Fruit fly (Drosophila melanogaster): Measurements from ENCODE around the gene CG11380.

CG11380 gene

dm6 chrX:1236475-1236874 is 45.4 kb downstream of the CG11380 start, which contains the start of gene CG3638 (continued):
- TF ChIP-seq CG8281 (tag; optimal IDR thresholded peaks at IDR 0.05) (no peak), Pdp1 (GFP tag; optimal IDR thresholded peaks at IDR 0.05) (peak in 1 of 2 experiments; percentile 31)

- no peak for TF ChIP-seq Neu2 (GFP tag; optimal IDR thresholded peaks at IDR 0.05; ENCODE audit: borderline replicate concordance)
- no peak for TF ChIP-seq Dek (tag; optimal IDR thresholded peaks at IDR 0.05)
- TF ChIP-seq onecut (GFP tag; IDR thresholded peaks at IDR 0.05): no peak
- peak; percentile 20 for TF ChIP-seq CG2712 (tag; optimal IDR thresholded peaks at IDR 0.05)
- no peak for TF ChIP-seq CG32772 (GFP tag; IDR thresholded peaks at IDR 0.05)
- TF ChIP-seq Six4 (GFP tag; optimal IDR thresholded peaks at IDR 0.05): no peak
- no peak for TF ChIP-seq CG5180 (GFP tag; optimal IDR thresholded peaks at IDR 0.05)
- TF ChIP-seq CG13287 (GFP tag; IDR thresholded peaks at IDR 0.05; ENCODE audit: partially characterized antibody): peak; percentile 90
- no peak for TF ChIP-seq Antp (GFP tag; optimal IDR thresholded peaks at IDR 0.05)
- no peak for TF ChIP-seq nau (GFP tag; optimal IDR thresholded peaks at IDR 0.05)
- peak; percentile 81; the same call in 2 of the 3 replicates for TF ChIP-seq CG11560 (tag; IDR thresholded peaks at IDR 0.05)
- TF ChIP-seq CG9215 (GFP tag; IDR thresholded peaks at IDR 0.05): no peak
- peak; percentile 51 for TF ChIP-seq Max (GFP tag; optimal IDR thresholded peaks at IDR 0.05)
- no peak for TF ChIP-seq CG9437 (GFP tag; optimal IDR thresholded peaks at IDR 0.05)
- no peak for TF ChIP-seq vvl (GFP tag; IDR thresholded peaks at IDR 0.05)
- no peak for TF ChIP-seq CG9609 (GFP tag; optimal IDR thresholded peaks at IDR 0.05)
- TF ChIP-seq CG4360 (GFP tag; IDR thresholded peaks at IDR 0.05): no peak
- TF ChIP-seq slp2 (GFP tag; optimal IDR thresholded peaks at IDR 0.05): no peak
- no peak for TF ChIP-seq Asciz (GFP tag; optimal IDR thresholded peaks at IDR 0.05)
- TF ChIP-seq CG13424 (tag; optimal IDR thresholded peaks at IDR 0.05): peak; percentile 3
- peak; percentile 85 for TF ChIP-seq sna (GFP tag; IDR thresholded peaks at IDR 0.05; ENCODE audit: partially characterized antibody)
- peak; percentile 22 for TF ChIP-seq CG30403 (GFP tag; optimal IDR thresholded peaks at IDR 0.05)
- no peak for TF ChIP-seq CG6654 (GFP tag; optimal IDR thresholded peaks at IDR 0.05)
- TF ChIP-seq Xrp1 (GFP tag; IDR thresholded peaks at IDR 0.05): no peak
- TF ChIP-seq HLHmδ (GFP tag; optimal IDR thresholded peaks at IDR 0.05): no peak
- no peak for TF ChIP-seq CG31224 (GFP tag; IDR thresholded peaks at IDR 0.05)
- TF ChIP-seq CG10147 (GFP tag; optimal IDR thresholded peaks at IDR 0.05): peak; percentile 13
- peak; percentile 95 for TF ChIP-seq BEAF-32 (GFP tag; optimal IDR thresholded peaks at IDR 0.05)
- no peak for TF ChIP-seq CG8281 (tag; optimal IDR thresholded peaks at IDR 0.05)
- TF ChIP-seq CG12769 (tag; optimal IDR thresholded peaks at IDR 0.05): no peak
- peak; percentile 65 for TF ChIP-seq pzg (GFP tag; optimal IDR thresholded peaks at IDR 0.05)
- TF ChIP-seq stwl (tag; optimal IDR thresholded peaks at IDR 0.05): peak; percentile 45
- TF ChIP-seq lola (GFP tag; optimal IDR thresholded peaks at IDR 0.05): peak in 1 of 3 experiments; percentile 13
- TF ChIP-seq CG10274 (GFP tag; optimal IDR thresholded peaks at IDR 0.05): no peak
- no peak for TF ChIP-seq CG1647 (GFP tag; optimal IDR thresholded peaks at IDR 0.05)
- TF ChIP-seq CG10565 (GFP tag; optimal IDR thresholded peaks at IDR 0.05): no peak
- no peak for TF ChIP-seq C15 (GFP tag; IDR thresholded peaks at IDR 0.05)
- peak in 1 of 2 experiments; percentile 37 for TF ChIP-seq Hr51 (GFP tag; optimal IDR thresholded peaks at IDR 0.05)
- no peak for TF ChIP-seq Mes4 (GFP tag; optimal IDR thresholded peaks at IDR 0.05)
- no peak for TF ChIP-seq CG7271 (tag; optimal IDR thresholded peaks at IDR 0.05)
- no peak for TF ChIP-seq maf-S (GFP tag; optimal IDR thresholded peaks at IDR 0.05)
- TF ChIP-seq dmrt11E (tag; optimal IDR thresholded peaks at IDR 0.05): no peak
- TF ChIP-seq CG10462 (GFP tag; optimal IDR thresholded peaks at IDR 0.05): no peak
- TF ChIP-seq cad (GFP tag; optimal IDR thresholded peaks at IDR 0.05): no peak
- TF ChIP-seq Lim3 (GFP tag; IDR thresholded peaks at IDR 0.05): no peak
- TF ChIP-seq CG8944 (GFP tag; optimal IDR thresholded peaks at IDR 0.05): no peak
- no peak for TF ChIP-seq CG18476 (GFP tag; optimal IDR thresholded peaks at IDR 0.05)
These were observed 48.7 kb downstream of the CG11380 start, which contains the start of gene CG11403 for dm6 chrX:1239832-1240231. Gene CG11403 (minus strand): TSS chrX:1239884.
